Worm (Caenorhabditis elegans): ENCODE measurements around the gene F01F1.2.
A peak's percentile ranks its signal among the peaks of the same experiment; 100 is the strongest.

F01F1.2 gene

ce11 chrIII:5892909-5893308, 14.6 kb downstream of the F01F1.2 start:
- TF ChIP-seq nhr-77 (tag; optimal IDR thresholded peaks at IDR 0.05) (no peak), lin-11 (tag; optimal IDR thresholded peaks at IDR 0.05) (no peak), crh-2 (tag; optimal IDR thresholded peaks at IDR 0.05) (no peak), F13H6.1 (tag; optimal IDR thresholded peaks at IDR 0.05) (peak; percentile 31), ceh-16 (tag; optimal IDR thresholded peaks at IDR 0.05) (no peak), elt-1 (tag; optimal IDR thresholded peaks at IDR 0.05) (no peak), mab-5 (tag; optimal IDR thresholded peaks at IDR 0.05) (no peak)

- TF ChIP-seq dmd-4 (tag; optimal IDR thresholded peaks at IDR 0.05) (no peak), ceh-82 (tag; optimal IDR thresholded peaks at IDR 0.05) (no peak), nhr-25 (tag; optimal IDR thresholded peaks at IDR 0.05) (no peak), unc-55 (GFP tag; optimal IDR thresholded peaks at IDR 0.05) (no peak), lin-39 (tag; optimal IDR thresholded peaks at IDR 0.05) (no peak), ztf-11 (tag; optimal IDR thresholded peaks at IDR 0.05) (no peak), nhr-6 (tag; optimal IDR thresholded peaks at IDR 0.05) (no peak), blmp-1 (tag; optimal IDR thresholded peaks at IDR 0.05; ENCODE audit: insufficient read depth) (no peak)
Measured at ce11 chrIII:5895913-5896312, 17.6 kb downstream of the F01F1.2 start, which contains the start of gene pxl-1. TSS of gene pxl-1 (minus strand) at chrIII:5896013.

ce11 chrIII:5897468-5897867, 19.1 kb downstream of the F01F1.2 start:
- no peak for TF ChIP-seq skn-1 (tag; optimal IDR thresholded peaks at IDR 0.05)
- TF ChIP-seq snpc-4 (tag; optimal IDR thresholded peaks at IDR 0.05) = no peak
- no peak for TF ChIP-seq dmd-4 (tag; optimal IDR thresholded peaks at IDR 0.05)
- TF ChIP-seq nhr-21 (tag; optimal IDR thresholded peaks at IDR 0.05) = no peak
- TF ChIP-seq unc-62 (GFP tag; optimal IDR thresholded peaks at IDR 0.05) = no peak
- no peak for TF ChIP-seq aly-2 (tag; optimal IDR thresholded peaks at IDR 0.05)
- TF ChIP-seq gmeb-1 (tag; optimal IDR thresholded peaks at IDR 0.05) = no peak
- TF ChIP-seq unc-55 (GFP tag; optimal IDR thresholded peaks at IDR 0.05) = peak; percentile 30
- TF ChIP-seq ceh-16 (tag; optimal IDR thresholded peaks at IDR 0.05) = no peak
- no peak for TF ChIP-seq sma-9 (GFP tag; optimal IDR thresholded peaks at IDR 0.05)
- TF ChIP-seq sma-9 (tag; optimal IDR thresholded peaks at IDR 0.05) = no peak
- no peak for TF ChIP-seq ztf-1 (GFP tag; conservative IDR thresholded peaks at IDR 0.05)
- TF ChIP-seq crh-2 (tag; optimal IDR thresholded peaks at IDR 0.05) = no peak
- peak in 1 of 2 experiments; percentile 9 for TF ChIP-seq lsy-2 (tag; optimal IDR thresholded peaks at IDR 0.05)
- TF ChIP-seq F13H6.1 (tag; optimal IDR thresholded peaks at IDR 0.05) = no peak
- TF ChIP-seq nhr-10 (tag; optimal IDR thresholded peaks at IDR 0.05) = no peak
- TF ChIP-seq lin-13 (GFP tag; optimal IDR thresholded peaks at IDR 0.05) = no peak
- TF ChIP-seq elt-3 (tag; optimal IDR thresholded peaks at IDR 0.05) = no peak
- TF ChIP-seq ceh-82 (tag; optimal IDR thresholded peaks at IDR 0.05) = no peak
- no peak for TF ChIP-seq nhr-11 (tag; optimal IDR thresholded peaks at IDR 0.05)
- no peak for TF ChIP-seq elt-1 (tag; optimal IDR thresholded peaks at IDR 0.05)
- no peak for TF ChIP-seq fos-1 (tag; optimal IDR thresholded peaks at IDR 0.05)
- TF ChIP-seq Y55F3AM.14 (GFP tag; optimal IDR thresholded peaks at IDR 0.05) = peak; percentile 61
- peak; percentile 42 for TF ChIP-seq C34F6.9 (tag; optimal IDR thresholded peaks at IDR 0.05)
- no peak for TF ChIP-seq nhr-77 (tag; optimal IDR thresholded peaks at IDR 0.05)
- TF ChIP-seq ama-1 (optimal IDR thresholded peaks at IDR 0.05) = no peak
- TF ChIP-seq nhr-129 (tag; optimal IDR thresholded peaks at IDR 0.05) = peak; percentile 17

- TF ChIP-seq snpc-4 (tag; optimal IDR thresholded peaks at IDR 0.05) = no peak
- TF ChIP-seq nhr-11 (tag; optimal IDR thresholded peaks at IDR 0.05) = no peak
- TF ChIP-seq mab-5 (tag; optimal IDR thresholded peaks at IDR 0.05) = no peak
- TF ChIP-seq F13H6.1 (tag; optimal IDR thresholded peaks at IDR 0.05) = peak; percentile 12
- TF ChIP-seq nhr-23 (tag; optimal IDR thresholded peaks at IDR 0.05) = no peak
- no peak for TF ChIP-seq lin-13 (GFP tag; optimal IDR thresholded peaks at IDR 0.05)
- TF ChIP-seq crh-2 (tag; optimal IDR thresholded peaks at IDR 0.05) = no peak
- no peak for TF ChIP-seq alr-1 (tag; optimal IDR thresholded peaks at IDR 0.05)
- TF ChIP-seq zag-1 (tag; optimal IDR thresholded peaks at IDR 0.05) = no peak
- TF ChIP-seq mbf-1 (tag; optimal IDR thresholded peaks at IDR 0.05) = no peak
- no peak for TF ChIP-seq nhr-77 (tag; optimal IDR thresholded peaks at IDR 0.05)
- TF ChIP-seq ceh-16 (tag; optimal IDR thresholded peaks at IDR 0.05) = no peak
- TF ChIP-seq lsy-2 (tag; optimal IDR thresholded peaks at IDR 0.05) = peak in 1 of 2 experiments; percentile 15
- peak; percentile 7 for TF ChIP-seq nhr-129 (tag; optimal IDR thresholded peaks at IDR 0.05)
- TF ChIP-seq dmd-4 (tag; optimal IDR thresholded peaks at IDR 0.05) = no peak
- TF ChIP-seq ceh-82 (tag; optimal IDR thresholded peaks at IDR 0.05) = no peak
- no peak for TF ChIP-seq peb-1 (tag; optimal IDR thresholded peaks at IDR 0.05)
- no peak for TF ChIP-seq lin-11 (tag; optimal IDR thresholded peaks at IDR 0.05)
- TF ChIP-seq unc-55 (GFP tag; optimal IDR thresholded peaks at IDR 0.05) = peak; percentile 23
- no peak for TF ChIP-seq blmp-1 (tag; optimal IDR thresholded peaks at IDR 0.05; ENCODE audit: insufficient read depth)
- TF ChIP-seq nhr-237 (tag; optimal IDR thresholded peaks at IDR 0.05) = no peak
- TF ChIP-seq aly-2 (tag; optimal IDR thresholded peaks at IDR 0.05) = no peak
- no peak for TF ChIP-seq nhr-25 (tag; optimal IDR thresholded peaks at IDR 0.05)
Measured at ce11 chrIII:5898631-5899030, 20.3 kb downstream of the F01F1.2 start.
